Fruit fly (Drosophila melanogaster): Measurements from ENCODE around the gene Lk6.

The Lk6 gene

DNA sequence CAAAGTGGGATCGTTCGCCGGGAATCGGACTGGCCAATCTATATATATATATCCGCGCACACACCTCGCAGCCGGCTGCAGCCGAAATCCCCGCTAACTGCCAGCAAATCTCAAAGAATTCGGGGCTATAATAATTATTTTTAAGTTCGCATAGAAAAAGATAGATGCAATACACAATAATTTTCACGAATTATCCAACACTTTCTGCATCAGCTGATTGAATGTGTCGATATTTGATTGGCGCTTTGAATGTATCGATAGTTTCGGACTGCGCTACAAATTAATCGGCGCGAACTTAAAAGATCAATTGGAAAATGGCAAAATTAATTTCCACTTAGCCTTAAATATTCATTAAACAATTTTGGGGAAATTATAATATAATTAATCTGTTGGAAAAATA is 32.5 kb upstream of the Lk6 start, which contains the start of gene Sbf (continued):
- TF ChIP-seq Opbp (GFP tag; IDR thresholded peaks at IDR 0.05; ENCODE audit: partially characterized antibody) (peak; percentile 92), B-H2 (GFP tag; optimal IDR thresholded peaks at IDR 0.05) (peak; percentile 57), Myb (GFP tag; optimal IDR thresholded peaks at IDR 0.05) (peak; percentile 11), dan (GFP tag; IDR thresholded peaks at IDR 0.05) (no peak), tna (GFP tag; IDR thresholded peaks at IDR 0.05; ENCODE audit: partially characterized antibody) (peak; percentile 67), CG4854 (GFP tag; optimal IDR thresholded peaks at IDR 0.05) (no peak), ato (GFP tag; IDR thresholded peaks at IDR 0.05; ENCODE audit: partially characterized antibody) (peak; percentile 83), CG2116 (GFP tag; optimal IDR thresholded peaks at IDR 0.05) (peak; percentile 93), Rfx (GFP tag; IDR thresholded peaks at IDR 0.05) (peak; percentile 22; the same call in 1 of the 2 replicates), unc-4 (GFP tag; IDR thresholded peaks at IDR 0.05; ENCODE audit: partially characterized antibody) (peak; percentile 85), CTCF (GFP tag; optimal IDR thresholded peaks at IDR 0.05) (peak; percentile 25), CG18476 (GFP tag; optimal IDR thresholded peaks at IDR 0.05) (no peak), CG2129 (GFP tag; IDR thresholded peaks at IDR 0.05; ENCODE audit: partially characterized antibody) (peak; percentile 68), Stat92E (GFP tag; optimal IDR thresholded peaks at IDR 0.05) (peak in 1 of 3 experiments; percentile 10), CG11504 (tag; optimal IDR thresholded peaks at IDR 0.05) (no peak), repo (GFP tag; optimal IDR thresholded peaks at IDR 0.05) (peak; percentile 6), lbe (GFP tag; optimal IDR thresholded peaks at IDR 0.05) (peak; percentile 57), Dbx (GFP tag; IDR thresholded peaks at IDR 0.05) (0 out of 3 replicates have a peak, but pooled peaks have one; percentile 13), CG12659 (GFP tag; optimal IDR thresholded peaks at IDR 0.05) (peak; percentile 45), CG9932 (GFP tag; IDR thresholded peaks at IDR 0.05) (no peak), Sin3A (optimal IDR thresholded peaks at IDR 0.05) (peak; percentile 37), Med (GFP tag) (peak; percentile 93), zen (tag; optimal IDR thresholded peaks at IDR 0.05) (peak; percentile 63), lilli (GFP tag; optimal IDR thresholded peaks at IDR 0.05) (no peak), CG2120 (GFP tag; optimal IDR thresholded peaks at IDR 0.05) (peak; percentile 34), CG10267 (tag; optimal IDR thresholded peaks at IDR 0.05) (peak; percentile 98), CG17361 (GFP tag; IDR thresholded peaks at IDR 0.05) (no peak), gro (GFP tag; optimal IDR thresholded peaks at IDR 0.05) (peak; percentile 69), E2f2 (GFP tag; IDR thresholded peaks at IDR 0.05) (peak; percentile 98), cad (GFP tag; optimal IDR thresholded peaks at IDR 0.05) (no peak), CG12391 (tag; optimal IDR thresholded peaks at IDR 0.05) (peak; percentile 34), Dp (GFP tag; optimal IDR thresholded peaks at IDR 0.05) (peak; percentile 98), sens (GFP tag) (peak; percentile 63), pho (GFP tag; optimal IDR thresholded peaks at IDR 0.05) (peak; percentile 28), CG9797 (GFP tag; optimal IDR thresholded peaks at IDR 0.05) (peak; percentile 4)

DNA sequence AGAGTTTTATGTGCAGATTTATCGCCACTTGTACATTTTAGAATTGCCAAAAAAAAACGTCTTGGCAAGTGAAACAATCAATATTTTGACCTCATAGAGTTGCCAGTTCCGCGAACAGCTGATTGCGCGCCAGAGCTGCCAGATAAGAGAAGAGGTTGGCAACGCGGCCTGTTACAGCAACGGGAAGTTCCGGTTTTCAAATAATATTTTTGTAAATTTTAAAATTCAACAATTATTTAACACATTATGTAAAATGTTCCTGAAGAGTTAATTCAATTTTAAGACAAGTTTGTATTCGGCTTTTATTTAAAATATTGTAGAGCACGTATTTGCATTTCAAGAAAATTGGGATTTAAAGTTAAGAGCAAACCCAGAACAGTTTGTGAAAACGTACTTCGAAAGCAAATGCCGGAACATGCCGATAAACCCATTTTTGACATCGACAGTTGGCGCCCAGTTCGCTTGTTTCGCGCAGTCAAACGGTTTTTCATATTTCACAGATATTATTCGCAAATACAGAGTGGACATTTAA is 22.5 kb upstream of the Lk6 start, which contains the start of the genes prd1 and HisCl1:
Gene prd1, minus strand, starts transcription at position 320 of the 532 bp plus-strand sequence.
Gene HisCl1, plus strand, starts transcription at position 482 of the 532 bp plus-strand sequence.
- peak in 1 of 2 experiments; percentile 35 for TF ChIP-seq insv (GFP tag; optimal IDR thresholded peaks at IDR 0.05)
- no peak for TF ChIP-seq ab (GFP tag; optimal IDR thresholded peaks at IDR 0.05)
- TF ChIP-seq CG4282 (GFP tag; optimal IDR thresholded peaks at IDR 0.05) = no peak
- TF ChIP-seq Sin3A (optimal IDR thresholded peaks at IDR 0.05) = peak; percentile 72
- no peak for TF ChIP-seq CG2129 (GFP tag; IDR thresholded peaks at IDR 0.05; ENCODE audit: partially characterized antibody)
- TF ChIP-seq B-H2 (GFP tag; optimal IDR thresholded peaks at IDR 0.05) = peak; percentile 68
- TF ChIP-seq GATAe (GFP tag; conservative IDR thresholded peaks at IDR 0.05) = no peak; the same call in 1 of the 2 replicates
- no peak for TF ChIP-seq gsb (GFP tag; IDR thresholded peaks at IDR 0.05)
- TF ChIP-seq CG14860 (GFP tag; IDR thresholded peaks at IDR 0.05; ENCODE audit: partially characterized antibody) = no peak
- no peak for TF ChIP-seq seq (GFP tag; IDR thresholded peaks at IDR 0.05)
- TF ChIP-seq pros (GFP tag; optimal IDR thresholded peaks at IDR 0.05) = peak; percentile 36
- TF ChIP-seq shn (GFP tag; optimal IDR thresholded peaks at IDR 0.05) = peak; percentile 68
- no peak for TF ChIP-seq Sox102F (GFP tag; optimal IDR thresholded peaks at IDR 0.05)
- TF ChIP-seq lmd (GFP tag; IDR thresholded peaks at IDR 0.05) = peak; percentile 67
- TF ChIP-seq jigr1 (GFP tag; IDR thresholded peaks at IDR 0.05) = no peak
- TF ChIP-seq CG6272 (GFP tag; IDR thresholded peaks at IDR 0.05) = 0 out of 2 replicates have a peak, but pooled peaks have one; percentile 27
- TF ChIP-seq CG8944 (GFP tag; optimal IDR thresholded peaks at IDR 0.05) = peak; percentile 55
- TF ChIP-seq CG4424 (GFP tag; optimal IDR thresholded peaks at IDR 0.05) = peak; percentile 55
- peak; percentile 67 for TF ChIP-seq ftz-f1 (GFP tag; optimal IDR thresholded peaks at IDR 0.05)
- TF ChIP-seq dpn (GFP tag; optimal IDR thresholded peaks at IDR 0.05) = peak; percentile 57 to 70
- TF ChIP-seq CG2116 (GFP tag; optimal IDR thresholded peaks at IDR 0.05) = peak; percentile 72
